Worm (Caenorhabditis elegans) whole organism, L4/young adult: ENCODE data around the gene K07D4.9.

ENCODE experiments used
- W03F9.2 ChIP-seq: fragments of 150-350 bp; optimal IDR thresholded peaks from 2 replicates; lab custom pipeline; 2014; ENCODE audit warnings: missing biosample characterization, missing genetic modification characterization
- dao-5 ChIP-seq: sonication (generic microtip); optimal IDR thresholded peaks from 2 replicates; lab custom pipeline; 2016; ENCODE audit warnings: missing genotype, missing genetic modification characterization, moderate library complexity, missing compliant biosample characterization
- him-1 ChIP-seq: sonication (generic microtip); optimal IDR thresholded peaks from 2 replicates; lab custom pipeline; 2016; ENCODE audit warnings: missing genotype, missing genetic modification reagents, missing genetic modification characterization, missing compliant biosample characterization

The K07D4.9 gene

ce11 chrII:4028276-4028675 is at the start of gene K07D4.9:
Gene K07D4.9 (plus strand): TSS chrII:4028576.
- TF ChIP-seq W03F9.2 (no peak), him-1 (tag; lab: Kevin White, UChicago) (no peak), dao-5 (tag; lab: Kevin White, UChicago) (no peak)

ce11 chrII:3980373-3980772 is 48.0 kb upstream of the K07D4.9 start:
- TF ChIP-seq dao-5 (tag; lab: Kevin White, UChicago) (no peak), W03F9.2 (no peak), him-1 (tag; lab: Kevin White, UChicago) (no peak)

ce11 chrII:3982313-3982712 is 46.1 kb upstream of the K07D4.9 start, which contains the start of gene lin-31:
Gene lin-31 (plus strand): TSS chrII:3982549.
- TF ChIP-seq him-1 (tag; lab: Kevin White, UChicago): no peak
- TF ChIP-seq dao-5 (tag; lab: Kevin White, UChicago): no peak

- TF ChIP-seq him-1 (tag; lab: Kevin White, UChicago) (no peak), W03F9.2 (no peak), dao-5 (tag; lab: Kevin White, UChicago) (no peak)
These were observed 44.1 kb upstream of the K07D4.9 start for ce11 chrII:3984242-3984641.

ce11 chrII:3986906-3987305 is 41.5 kb upstream of the K07D4.9 start, which contains the start of gene K10G6.5:
Gene K10G6.5 (plus strand): TSS chrII:3987250.
- TF ChIP-seq him-1 (tag; lab: Kevin White, UChicago) (no peak), W03F9.2 (no peak), dao-5 (tag; lab: Kevin White, UChicago) (no peak)

ce11 chrII:3989627-3990367 is 38.6 kb upstream of the K07D4.9 start, which contains the start of gene Y14H12A.2:
Gene Y14H12A.2 (minus strand): TSS chrII:3989677.
- TF ChIP-seq dao-5 (tag; lab: Kevin White, UChicago): no peak
- TF ChIP-seq W03F9.2: no peak
- no peak for TF ChIP-seq him-1 (tag; lab: Kevin White, UChicago)

- no peak for TF ChIP-seq W03F9.2
- no peak for TF ChIP-seq dao-5 (tag; lab: Kevin White, UChicago)
- no peak for TF ChIP-seq him-1 (tag; lab: Kevin White, UChicago)
These were observed 37.7 kb upstream of the K07D4.9 start for ce11 chrII:3990706-3991105.

ce11 chrII:3992029-3992428 is 36.3 kb upstream of the K07D4.9 start:
- no peak for TF ChIP-seq W03F9.2
- no peak for TF ChIP-seq him-1 (tag; lab: Kevin White, UChicago)
- no peak for TF ChIP-seq dao-5 (tag; lab: Kevin White, UChicago)

ce11 chrII:3992660-3993245 is 35.6 kb upstream of the K07D4.9 start, which contains the start of gene Y14H12A.1:
Gene Y14H12A.1 (plus strand): TSS chrII:3993195.
- no peak for TF ChIP-seq dao-5 (tag; lab: Kevin White, UChicago)
- TF ChIP-seq him-1 (tag; lab: Kevin White, UChicago): no peak
- no peak for TF ChIP-seq W03F9.2

ce11 chrII:3996005-3996404 is 32.4 kb upstream of the K07D4.9 start, which contains the start of gene clc-22:
Gene clc-22 (minus strand): TSS chrII:3996075.
- no peak for TF ChIP-seq dao-5 (tag; lab: Kevin White, UChicago)
- no peak for TF ChIP-seq W03F9.2
- no peak for TF ChIP-seq him-1 (tag; lab: Kevin White, UChicago)

- TF ChIP-seq W03F9.2 (no peak), him-1 (tag; lab: Kevin White, UChicago) (no peak)
These were observed 28.8 kb upstream of the K07D4.9 start for ce11 chrII:3999537-3999936.

- TF ChIP-seq him-1 (tag; lab: Kevin White, UChicago) (no peak), dao-5 (tag; lab: Kevin White, UChicago) (no peak), W03F9.2 (no peak)
These were observed 27.9 kb upstream of the K07D4.9 start for ce11 chrII:4000430-4000829.

- no peak for TF ChIP-seq dao-5 (tag; lab: Kevin White, UChicago)
- no peak for TF ChIP-seq W03F9.2
- no peak for TF ChIP-seq him-1 (tag; lab: Kevin White, UChicago)
These were observed 26.2 kb upstream of the K07D4.9 start for ce11 chrII:4002134-4002533.

- TF ChIP-seq W03F9.2: no peak
- no peak for TF ChIP-seq him-1 (tag; lab: Kevin White, UChicago)
- no peak for TF ChIP-seq dao-5 (tag; lab: Kevin White, UChicago)
These were observed 23.8 kb upstream of the K07D4.9 start, which contains the start of gene ephx-1 for ce11 chrII:4004614-4005013. Gene ephx-1 (plus strand): TSS chrII:4004914.
